Fruit fly (Drosophila melanogaster) whole organism, embryonic: ENCODE data around the gene Spn28Db.

Experiments
- Atf6 ChIP-seq: fragments of 200-800 bp; sonication (Bioruptor generic); IDR thresholded peaks from 2 replicates; pipeline ENCODE4 v1.3.6; 2022; ENCODE audit warnings: missing biosample characterization, missing genetic modification characterization
- Bdp1 ChIP-seq: fragments of 200-800 bp; sonication (Bioruptor generic); optimal IDR thresholded peaks from 3 replicates; lab custom pipeline; 2016; ENCODE audit warnings: missing biosample characterization, missing genetic modification characterization
- CG12219 ChIP-seq: fragments of 200-800 bp; sonication (Bioruptor generic); optimal IDR thresholded peaks from 3 replicates; lab custom pipeline; 2018; ENCODE audit warnings: missing biosample characterization, mild to moderate bottlenecking, missing genetic modification characterization
- CG16813 ChIP-seq: fragments of 200-800 bp; sonication (Bioruptor generic); IDR thresholded peaks from 3 replicates; pipeline ENCODE4 v1.3.6; 2022; ENCODE audit warnings: missing biosample characterization, missing genetic modification characterization; ENCODE audit not compliant: partially characterized antibody
- CG17612 ChIP-seq: fragments of 200-800 bp; sonication (Bioruptor generic); IDR thresholded peaks from 2 replicates; pipeline ENCODE4 v1.3.6; 2022; ENCODE audit warnings: missing biosample characterization, missing genetic modification characterization
- CG18476 ChIP-seq: fragments of 200-800 bp; sonication (Bioruptor generic); optimal IDR thresholded peaks from 2 replicates; lab custom pipeline; 2016; ENCODE audit warnings: missing biosample characterization, mild to moderate bottlenecking, missing genetic modification characterization
- CG31388 ChIP-seq: fragments of 200-800 bp; sonication (Bioruptor generic); optimal IDR thresholded peaks from 2 replicates; lab custom pipeline; 2016; ENCODE audit warnings: missing biosample characterization, missing genetic modification characterization
- CG6654 ChIP-seq: fragments of 200-800 bp; sonication (Bioruptor generic); optimal IDR thresholded peaks from 2 replicates; lab custom pipeline; 2017; ENCODE audit warnings: missing biosample characterization, mild to moderate bottlenecking, missing genetic modification characterization
- CG7963 ChIP-seq: fragments of 200-800 bp; sonication (Bioruptor generic); IDR thresholded peaks from 3 replicates; pipeline ENCODE4 v1.3.6; 2022; ENCODE audit warnings: missing biosample characterization, missing genetic modification characterization; ENCODE audit not compliant: partially characterized antibody
- CG9215 ChIP-seq: fragments of 200-800 bp; sonication (Bioruptor generic); IDR thresholded peaks from 2 replicates; pipeline ENCODE4 v1.3.6; 2022; ENCODE audit warnings: missing biosample characterization, missing genetic modification characterization
- Dbx ChIP-seq: fragments of 200-800 bp; sonication (Bioruptor generic); IDR thresholded peaks from 3 replicates; pipeline ENCODE4 v1.3.6; 2022; ENCODE audit warnings: missing biosample characterization, missing genetic modification characterization
- Elba2 ChIP-seq: fragments of 200-800 bp; sonication (Bioruptor generic); optimal IDR thresholded peaks from 3 replicates; lab custom pipeline; 2016; ENCODE audit warnings: missing biosample characterization, missing genetic modification characterization
- Ets97D ChIP-seq: fragments of 200-800 bp; sonication (Bioruptor generic); optimal IDR thresholded peaks from 3 replicates; lab custom pipeline; 2016; ENCODE audit warnings: missing biosample characterization, missing genetic modification characterization
- HLH54F ChIP-seq: fragments of 200-800 bp; sonication (Bioruptor generic); optimal IDR thresholded peaks from 3 replicates; lab custom pipeline; 2016; ENCODE audit warnings: missing biosample characterization, missing genetic modification characterization
- Hr78 ChIP-seq, 2 experiments: fragments of 200-800 bp in 1 of 2; fragments of >200 bp in 1 of 2; sonication (Bioruptor generic) in 1 of 2; optimal IDR thresholded peaks; 2 replicates each; lab custom pipeline; 2017 to 2019; ENCODE audit warnings: missing biosample characterization in 2 of 2, missing genetic modification characterization in 2 of 2, mild to moderate bottlenecking in 1 of 2, moderate library complexity in 1 of 2
- NC2α ChIP-seq: fragments of 200-800 bp; sonication (Bioruptor generic); optimal IDR thresholded peaks from 2 replicates; lab custom pipeline; 2016; ENCODE audit warnings: missing biosample characterization, missing genetic modification characterization
- NK7.1 ChIP-seq: fragments of 200-800 bp; sonication (Bioruptor generic); optimal IDR thresholded peaks from 3 replicates; lab custom pipeline; 2016; ENCODE audit warnings: missing biosample characterization, missing genetic modification characterization
- Nf-YB ChIP-seq: fragments of 200-800 bp; sonication (Bioruptor generic); optimal IDR thresholded peaks from 3 replicates; lab custom pipeline; 2019; ENCODE audit warnings: missing biosample characterization, mild to moderate bottlenecking, missing genetic modification characterization, moderate library complexity
- Ptx1 ChIP-seq: fragments of 200-800 bp; sonication (Bioruptor generic); IDR thresholded peaks from 2 replicates; pipeline ENCODE4 v1.3.6; 2022; ENCODE audit warnings: missing biosample characterization, missing genetic modification characterization
- Rx ChIP-seq: fragments of 200-800 bp; sonication (Bioruptor generic); IDR thresholded peaks from 2 replicates; pipeline ENCODE4 v1.3.6; 2022; ENCODE audit warnings: missing biosample characterization, missing genetic modification characterization
- Side ChIP-seq: fragments of 200-800 bp; sonication (Bioruptor generic); optimal IDR thresholded peaks from 2 replicates; lab custom pipeline; 2016; ENCODE audit warnings: missing biosample characterization, missing genetic modification characterization
- Tbp ChIP-seq: fragments of >200 bp; optimal IDR thresholded peaks from 2 replicates; lab custom pipeline; 2018; ENCODE audit warnings: missing biosample characterization, missing genetic modification characterization
- al ChIP-seq: fragments of 200-800 bp; sonication (Bioruptor generic); IDR thresholded peaks from 2 replicates; pipeline ENCODE4 v1.3.6; 2022; ENCODE audit warnings: missing biosample characterization, missing genetic modification characterization
- ara ChIP-seq: fragments of 200-800 bp; sonication (Bioruptor generic); IDR thresholded peaks from 2 replicates; pipeline ENCODE4 v1.3.6; 2022; ENCODE audit warnings: missing biosample characterization, missing genetic modification characterization
- bbx ChIP-seq: fragments of 200-800 bp; sonication (Bioruptor generic); IDR thresholded peaks from 2 replicates; pipeline ENCODE4 v1.3.6; 2022; ENCODE audit warnings: missing biosample characterization, missing genetic modification characterization; ENCODE audit not compliant: partially characterized antibody
- btn ChIP-seq: fragments of 200-800 bp; sonication (Bioruptor generic); optimal IDR thresholded peaks from 2 replicates; lab custom pipeline; 2016; ENCODE audit warnings: missing biosample characterization, missing genetic modification characterization
- cad ChIP-seq: fragments of >200 bp; optimal IDR thresholded peaks from 2 replicates; lab custom pipeline; 2017; ENCODE audit warnings: missing biosample characterization, missing genetic modification characterization
- cato ChIP-seq: fragments of 200-800 bp; sonication (Bioruptor generic); optimal IDR thresholded peaks from 2 replicates; lab custom pipeline; 2016; ENCODE audit warnings: missing biosample characterization, missing genetic modification characterization, borderline replicate concordance
- chinmo ChIP-seq: fragments of 200-800 bp; sonication (Bioruptor generic); IDR thresholded peaks from 4 replicates; pipeline ENCODE4 v1.3.6; 2022; ENCODE audit warnings: missing biosample characterization, missing genetic modification characterization; ENCODE audit not compliant: partially characterized antibody
- corto ChIP-seq: fragments of 200-800 bp; sonication (Bioruptor generic); optimal IDR thresholded peaks from 2 replicates; lab custom pipeline; 2016; ENCODE audit warnings: missing biosample characterization, mild to moderate bottlenecking, missing genetic modification characterization, moderate library complexity
- fd102C ChIP-seq: fragments of 200-800 bp; sonication (Bioruptor generic); optimal IDR thresholded peaks from 2 replicates; lab custom pipeline; 2018; ENCODE audit warnings: missing biosample characterization, mild to moderate bottlenecking, missing genetic modification characterization, moderate library complexity
- gem ChIP-seq: fragments of 200-800 bp; sonication (Bioruptor generic); optimal IDR thresholded peaks from 2 replicates; lab custom pipeline; 2019; ENCODE audit warnings: missing biosample characterization, mild to moderate bottlenecking, missing genetic modification characterization, moderate library complexity
- hb ChIP-seq: fragments of 200-800 bp; sonication (Bioruptor generic); IDR thresholded peaks from 3 replicates; pipeline ENCODE4 v1.3.6; 2022; ENCODE audit warnings: missing biosample characterization, missing genetic modification characterization; ENCODE audit not compliant: partially characterized antibody
- hkb ChIP-seq, 2 experiments: fragments of 200-800 bp in 1 of 2; fragments of >200 bp in 1 of 2; sonication (Bioruptor generic) in 1 of 2; IDR thresholded peaks in 1 of 2; optimal IDR thresholded peaks in 1 of 2; 2 replicates each; pipeline versions ENCODE4 v1.3.6 to Lab custom; 2017 to 2022; ENCODE audit warnings: missing biosample characterization in 1 of 2, missing genetic modification characterization in 1 of 2
- hth ChIP-seq: fragments of >200 bp; optimal IDR thresholded peaks from 2 replicates; lab custom pipeline; 2017; ENCODE audit warnings: inconsistent platforms
- jing ChIP-seq: fragments of 200-800 bp; sonication (Bioruptor generic); optimal IDR thresholded peaks from 2 replicates; lab custom pipeline; 2018; ENCODE audit warnings: missing biosample characterization, mild to moderate bottlenecking, missing genetic modification characterization
- kay ChIP-seq: fragments of 200-800 bp; sonication (Bioruptor generic); optimal IDR thresholded peaks from 2 replicates; lab custom pipeline; 2016; ENCODE audit warnings: missing biosample characterization, missing genetic modification characterization
- knrl ChIP-seq: fragments of 200-800 bp; sonication (Bioruptor generic); IDR thresholded peaks from 3 replicates; pipeline ENCODE4 v1.3.6; 2022; ENCODE audit warnings: missing biosample characterization, missing genetic modification characterization; ENCODE audit not compliant: partially characterized antibody
- lab ChIP-seq: fragments of 200-800 bp; sonication (Bioruptor generic); optimal IDR thresholded peaks from 3 replicates; lab custom pipeline; 2017; ENCODE audit warnings: missing biosample characterization, missing genetic modification characterization, mild to moderate bottlenecking, moderate library complexity, missing genetic modification reagents
- oc ChIP-seq: fragments of 200-800 bp; sonication (Bioruptor generic); optimal IDR thresholded peaks from 2 replicates; lab custom pipeline; 2018; ENCODE audit warnings: missing biosample characterization, mild to moderate bottlenecking, missing genetic modification characterization, moderate library complexity
- pita ChIP-seq: fragments of 200-800 bp; sonication (Bioruptor generic); optimal IDR thresholded peaks from 2 replicates; lab custom pipeline; 2017; ENCODE audit warnings: missing biosample characterization, mild to moderate bottlenecking, missing genetic modification characterization
- ranshi ChIP-seq: fragments of 200-800 bp; sonication (Bioruptor generic); IDR thresholded peaks from 2 replicates; pipeline ENCODE4 v1.3.6; 2022; ENCODE audit warnings: missing biosample characterization, missing genetic modification characterization
- sens ChIP-seq: fragments of 200-800 bp; sonication (Bioruptor generic); peaks from one replicate; lab custom pipeline; 2016; ENCODE audit warnings: missing biosample characterization, missing genetic modification characterization
- so ChIP-seq: fragments of 200-800 bp; sonication (Bioruptor generic); IDR thresholded peaks from 3 replicates; pipeline ENCODE4 v1.3.6; 2022; ENCODE audit warnings: missing biosample characterization, missing genetic modification characterization
- sqz ChIP-seq: fragments of 200-800 bp; sonication (Bioruptor generic); optimal IDR thresholded peaks from 3 replicates; lab custom pipeline; 2018; ENCODE audit warnings: missing biosample characterization, mild to moderate bottlenecking, missing genetic modification characterization
- tgo ChIP-seq: fragments of 200-800 bp; sonication (Bioruptor generic); IDR thresholded peaks from 3 replicates; pipeline ENCODE4 v1.3.6; 2022; ENCODE audit warnings: missing biosample characterization, missing genetic modification characterization
- tll ChIP-seq, 2 experiments: fragments of 200-800 bp in 1 of 2; fragments of >200 bp in 1 of 2; sonication (Bioruptor generic) in 1 of 2; optimal IDR thresholded peaks; 2 replicates each; lab custom pipeline; 2017 to 2019; ENCODE audit warnings: missing biosample characterization in 2 of 2, missing genetic modification characterization in 2 of 2, mild to moderate bottlenecking in 1 of 2, moderate library complexity in 1 of 2
- tna ChIP-seq: fragments of 200-800 bp; sonication (Bioruptor generic); IDR thresholded peaks from 2 replicates; pipeline ENCODE4 v1.3.6; 2022; ENCODE audit warnings: missing biosample characterization, missing genetic modification characterization; ENCODE audit not compliant: partially characterized antibody
- tx ChIP-seq: fragments of 200-800 bp; sonication (Bioruptor generic); optimal IDR thresholded peaks from 2 replicates; lab custom pipeline; 2016; ENCODE audit warnings: missing biosample characterization, missing genetic modification characterization
- unpg ChIP-seq: fragments of 200-800 bp; sonication (Bioruptor generic); optimal IDR thresholded peaks from 3 replicates; lab custom pipeline; 2018; ENCODE audit warnings: missing biosample characterization, mild to moderate bottlenecking, missing genetic modification characterization, moderate library complexity
- usp ChIP-seq: fragments of >200 bp; optimal IDR thresholded peaks from 2 replicates; lab custom pipeline; 2017; ENCODE audit warnings: missing biosample characterization, missing genetic modification characterization

Spn28Db gene

DNA sequence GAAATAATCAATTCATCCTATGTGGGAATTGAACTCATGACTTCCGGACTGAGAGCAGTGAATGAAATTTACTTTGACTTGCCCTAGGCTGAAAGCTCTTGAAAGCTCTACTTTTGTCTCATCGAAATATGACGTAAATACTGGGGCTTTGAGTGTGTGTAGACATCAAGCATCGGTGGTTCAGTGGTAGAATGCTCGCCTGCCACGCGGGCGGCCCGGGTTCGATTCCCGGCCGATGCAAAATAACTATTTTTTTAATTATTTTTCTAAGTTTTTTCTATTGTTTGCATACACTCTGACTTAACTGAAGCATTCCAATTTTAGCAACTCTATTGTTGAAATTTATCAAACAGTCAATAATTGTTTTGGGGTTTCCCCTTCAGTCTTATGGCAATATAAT lies 17.8 kb downstream of the Spn28Db start (continued):
- TF ChIP-seq CG12219 (GFP tag; lab: Kevin White, UChicago) (no peak), kay (GFP tag; lab: Kevin White, UChicago) (no peak), NK7.1 (GFP tag; lab: Kevin White, UChicago) (no peak), al (GFP tag; lab: Robert Waterston, UW) (no peak), oc (no peak), tna (peak; percentile 92), gem (no peak), chinmo (GFP tag; lab: Robert Waterston, UW) (peak; percentile 44; the same call in 1 of the 4 replicates), CG9215 (GFP tag; lab: Robert Waterston, UW) (no peak), btn (GFP tag; lab: Kevin White, UChicago) (no peak), CG31388 (no peak), knrl (peak; percentile 78), usp (no peak), ranshi (no peak), sens (peak; percentile 3), tx (no peak), cato (GFP tag; lab: Kevin White, UChicago) (no peak), Dbx (GFP tag; lab: Robert Waterston, UW) (no peak), CG18476 (GFP tag; lab: Kevin White, UChicago) (no peak), Ets97D (GFP tag; lab: Kevin White, UChicago) (no peak), hkb (optimal IDR thresholded peaks at IDR 0.05; lab: Kevin White, UChicago) (no peak), hkb (GFP tag; IDR thresholded peaks at IDR 0.05; lab: Robert Waterston, UW) (peak; percentile 32; the same call in 1 of the 2 replicates), Side (no peak), jing (GFP tag; lab: Kevin White, UChicago) (no peak), CG6654 (GFP tag; lab: Kevin White, UChicago) (no peak), Elba2 (GFP tag; lab: Kevin White, UChicago) (no peak), unpg (GFP tag; lab: Kevin White, UChicago) (no peak), Rx (GFP tag; lab: Robert Waterston, UW) (no peak), bbx (peak; percentile 79), lab (no peak), so (GFP tag; lab: Robert Waterston, UW) (no peak), pita (GFP tag; lab: Kevin White, UChicago) (no peak), hth (lab: Kevin White, UChicago) (no peak), tll (GFP tag; optimal IDR thresholded peaks at IDR 0.05; lab: Kevin White, UChicago) (no peak), HLH54F (GFP tag; lab: Kevin White, UChicago) (no peak), CG7963 (GFP tag; lab: Robert Waterston, UW) (peak; percentile 69; the same call in 2 of the 3 replicates), ara (GFP tag; lab: Robert Waterston, UW) (no peak), cad (no peak), Hr78 (GFP tag; optimal IDR thresholded peaks at IDR 0.05; lab: Kevin White, UChicago) (no peak), corto (no peak), Bdp1 (GFP tag; lab: Kevin White, UChicago) (peak; percentile 96), Ptx1 (no peak), CG17612 (GFP tag; lab: Robert Waterston, UW) (no peak), fd102C (GFP tag; lab: Kevin White, UChicago) (no peak), tgo (GFP tag; lab: Robert Waterston, UW) (no peak), sqz (GFP tag; lab: Kevin White, UChicago) (no peak), Atf6 (GFP tag; lab: Robert Waterston, UW) (0 out of 2 replicates have a peak, but pooled peaks have one; percentile 31), Tbp (GFP tag; lab: Kevin White, UChicago) (no peak), CG16813 (peak; percentile 75), hb (GFP tag; lab: Robert Waterston, UW) (peak; percentile 87), NC2α (GFP tag; lab: Kevin White, UChicago) (no peak), Nf-YB (no peak)
